Worm (Caenorhabditis elegans) whole organism, L2 larva: Measurements from ENCODE around the gene pgl-2.

Source experiments
- C34F6.9 ChIP-seq: fragments of 150-350 bp; optimal IDR thresholded peaks from 2 replicates; lab custom pipeline; 2014; ENCODE audit warnings: missing biosample characterization, missing genetic modification characterization
- F13H6.1 ChIP-seq: sonication (generic microtip); optimal IDR thresholded peaks from 2 replicates; lab custom pipeline; 2016; ENCODE audit warnings: missing genetic modification characterization, missing compliant biosample characterization
- Y55F3AM.14 ChIP-seq: fragments of 200-800 bp; sonication (Bioruptor generic); optimal IDR thresholded peaks from 2 replicates; lab custom pipeline; 2018; ENCODE audit warnings: mild to moderate bottlenecking, missing genetic modification characterization, missing compliant biosample characterization
- ZK546.5 ChIP-seq: sonication (generic microtip); optimal IDR thresholded peaks from 2 replicates; lab custom pipeline; 2017; ENCODE audit warnings: missing biosample characterization, missing genetic modification characterization
- alr-1 ChIP-seq: fragments of 150-350 bp; optimal IDR thresholded peaks from 2 replicates; lab custom pipeline; 2014; ENCODE audit warnings: missing biosample characterization, missing genetic modification characterization
- aly-2 ChIP-seq: fragments of 150-350 bp; optimal IDR thresholded peaks from 2 replicates; lab custom pipeline; 2014; ENCODE audit warnings: missing biosample characterization, missing genetic modification characterization
- ama-1 ChIP-seq: fragments of 150-350 bp; optimal IDR thresholded peaks from 2 replicates; lab custom pipeline; 2018; ENCODE audit warnings: inconsistent platforms
- blmp-1 ChIP-seq: sonication (generic microtip); optimal IDR thresholded peaks from 2 replicates; lab custom pipeline; 2017; ENCODE audit warnings: missing genetic modification characterization, mild to moderate bottlenecking, missing compliant biosample characterization, antibody characterized with exemption, moderate library complexity; ENCODE audit not compliant: insufficient read depth
- ceh-16 ChIP-seq: fragments of 150-350 bp; optimal IDR thresholded peaks from 2 replicates; lab custom pipeline; 2014; ENCODE audit warnings: missing biosample characterization, missing genetic modification characterization
- ceh-82 ChIP-seq: fragments of 150-350 bp; optimal IDR thresholded peaks from 2 replicates; lab custom pipeline; 2014; ENCODE audit warnings: missing biosample characterization, missing genetic modification characterization
- crh-2 ChIP-seq: sonication (generic microtip); optimal IDR thresholded peaks from 2 replicates; lab custom pipeline; 2017; ENCODE audit warnings: missing biosample characterization, missing genetic modification characterization
- egl-27 ChIP-seq: sonication (generic microtip); optimal IDR thresholded peaks from 3 replicates; lab custom pipeline; 2017; ENCODE audit warnings: missing biosample characterization, missing genetic modification reagents, missing genetic modification characterization
- fos-1 ChIP-seq: fragments of 150-350 bp; optimal IDR thresholded peaks from 2 replicates; lab custom pipeline; 2014; ENCODE audit warnings: missing biosample characterization, missing genetic modification characterization
- gmeb-1 ChIP-seq: fragments of 150-350 bp; optimal IDR thresholded peaks from 2 replicates; lab custom pipeline; 2014; ENCODE audit warnings: missing biosample characterization, missing genetic modification characterization
- lin-11 ChIP-seq: fragments of 150-350 bp; sonication (generic microtip); optimal IDR thresholded peaks from 2 replicates; lab custom pipeline; 2014; ENCODE audit warnings: missing biosample characterization, missing genetic modification characterization, inconsistent platforms, mixed read lengths
- lin-13 ChIP-seq: fragments of 150-350 bp; optimal IDR thresholded peaks from 2 replicates; lab custom pipeline; 2014; ENCODE audit warnings: missing biosample characterization, missing genetic modification reagents, missing genetic modification characterization
- lin-39 ChIP-seq: fragments of 150-350 bp; optimal IDR thresholded peaks from 2 replicates; lab custom pipeline; 2014; ENCODE audit warnings: missing biosample characterization, missing genetic modification reagents, missing genetic modification characterization
- lsy-2 ChIP-seq, 2 experiments: fragments of 150-350 bp in 1 of 2; sonication (generic microtip) in 1 of 2; optimal IDR thresholded peaks; 2 replicates each; lab custom pipeline; 2014 to 2017; ENCODE audit warnings: missing biosample characterization in 2 of 2, missing genetic modification characterization in 2 of 2
- mbf-1 ChIP-seq: sonication (generic microtip); optimal IDR thresholded peaks from 2 replicates; lab custom pipeline; 2017; ENCODE audit warnings: missing biosample characterization, missing genetic modification characterization
- mdl-1 ChIP-seq, 2 experiments: fragments of 150-350 bp in 1 of 2; sonication (generic microtip) in 1 of 2; optimal IDR thresholded peaks; 2 replicates each; lab custom pipeline; 2017; ENCODE audit warnings: missing biosample characterization in 2 of 2, missing genetic modification characterization in 2 of 2
- nhr-12 ChIP-seq: fragments of 150-350 bp; optimal IDR thresholded peaks from 2 replicates; lab custom pipeline; 2014; ENCODE audit warnings: missing biosample characterization, missing genetic modification characterization
- nhr-129 ChIP-seq: fragments of 150-350 bp; optimal IDR thresholded peaks from 2 replicates; lab custom pipeline; 2014; ENCODE audit warnings: missing biosample characterization, missing genetic modification characterization
- nhr-21 ChIP-seq: fragments of 150-350 bp; optimal IDR thresholded peaks from 2 replicates; lab custom pipeline; 2014; ENCODE audit warnings: missing biosample characterization, missing genetic modification characterization
- nhr-23 ChIP-seq: fragments of 150-350 bp; optimal IDR thresholded peaks from 2 replicates; lab custom pipeline; 2014; ENCODE audit warnings: missing biosample characterization, missing genetic modification reagents, missing genetic modification characterization
- nhr-237 ChIP-seq: fragments of 150-350 bp; optimal IDR thresholded peaks from 2 replicates; lab custom pipeline; 2014; ENCODE audit warnings: missing biosample characterization, missing genetic modification characterization
- nhr-25 ChIP-seq: fragments of 150-350 bp; sonication (generic microtip); optimal IDR thresholded peaks from 3 replicates; lab custom pipeline; 2014; ENCODE audit warnings: missing biosample characterization, missing genetic modification characterization
- nhr-77 ChIP-seq: fragments of 150-350 bp; optimal IDR thresholded peaks from 2 replicates; lab custom pipeline; 2014; ENCODE audit warnings: missing biosample characterization, missing genetic modification characterization
- peb-1 ChIP-seq: fragments of 150-350 bp; optimal IDR thresholded peaks from 2 replicates; lab custom pipeline; 2014; ENCODE audit warnings: missing biosample characterization, missing genetic modification characterization
- sem-4 ChIP-seq: fragments of 150-350 bp; optimal IDR thresholded peaks from 2 replicates; lab custom pipeline; 2014; ENCODE audit warnings: missing biosample characterization, missing genetic modification reagents, missing genetic modification characterization
- sma-3 ChIP-seq: sonication (generic microtip); optimal IDR thresholded peaks from 2 replicates; lab custom pipeline; 2016; ENCODE audit warnings: missing genetic modification reagents, missing genetic modification characterization, missing compliant biosample characterization
- sma-9 ChIP-seq, 2 experiments: fragments of 150-350 bp in 1 of 2; sonication (generic microtip) in 1 of 2; optimal IDR thresholded peaks; 2 replicates each; lab custom pipeline; 2014 to 2016; ENCODE audit warnings: missing genetic modification characterization in 2 of 2, mild to moderate bottlenecking in 1 of 2, missing biosample characterization in 1 of 2, missing compliant biosample characterization in 1 of 2, missing genetic modification reagents in 1 of 2, moderate library complexity in 1 of 2
- unc-39 ChIP-seq: fragments of 150-350 bp; optimal IDR thresholded peaks from 2 replicates; lab custom pipeline; 2014; ENCODE audit warnings: missing biosample characterization, missing genetic modification characterization
- unc-55 ChIP-seq: fragments of 150-350 bp; sonication (generic microtip); optimal IDR thresholded peaks from 3 replicates; lab custom pipeline; 2014; ENCODE audit warnings: missing biosample characterization, missing genetic modification reagents, missing genetic modification characterization
- unc-62 ChIP-seq: fragments of 150-350 bp; optimal IDR thresholded peaks from 2 replicates; lab custom pipeline; 2014; ENCODE audit warnings: missing biosample characterization, missing genetic modification reagents, missing genetic modification characterization
- zag-1 ChIP-seq: fragments of 150-350 bp; optimal IDR thresholded peaks from 2 replicates; lab custom pipeline; 2014; ENCODE audit warnings: missing biosample characterization, missing genetic modification characterization
- ztf-11 ChIP-seq: sonication (generic microtip); optimal IDR thresholded peaks from 2 replicates; lab custom pipeline; 2017; ENCODE audit warnings: missing biosample characterization, missing genetic modification characterization
- ztf-4 ChIP-seq: fragments of 150-350 bp; optimal IDR thresholded peaks from 2 replicates; lab custom pipeline; 2014; ENCODE audit warnings: missing biosample characterization, missing genetic modification characterization

Gene pgl-2

DNA sequence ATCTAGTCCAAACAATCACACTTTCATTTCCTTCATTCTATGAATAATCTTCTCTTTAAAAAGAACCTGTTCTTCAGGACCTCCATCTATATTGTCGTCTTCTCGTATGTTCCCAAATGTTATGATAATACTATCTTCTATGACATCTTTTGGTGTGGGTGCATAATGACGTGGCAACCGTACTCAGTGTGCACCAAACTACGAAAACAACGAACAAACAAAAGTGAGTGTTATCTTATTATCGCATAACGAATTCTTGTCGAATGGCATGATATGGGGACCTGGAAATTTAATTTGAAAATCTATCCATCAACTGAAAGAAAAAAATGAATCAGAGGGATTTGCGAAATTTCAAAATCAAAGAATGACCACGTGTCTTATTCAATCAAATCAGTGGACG, 19.2 kb downstream of the pgl-2 start:
- TF ChIP-seq unc-39 (tag; lab: Kevin White, UChicago) (no peak), mdl-1 (tag; optimal IDR thresholded peaks at IDR 0.05; lab: Kevin White, UChicago) (no peak), crh-2 (tag; lab: Kevin White, UChicago) (peak; percentile 71), nhr-23 (tag; lab: Kevin White, UChicago) (no peak), nhr-77 (tag; lab: Kevin White, UChicago) (no peak)

DNA sequence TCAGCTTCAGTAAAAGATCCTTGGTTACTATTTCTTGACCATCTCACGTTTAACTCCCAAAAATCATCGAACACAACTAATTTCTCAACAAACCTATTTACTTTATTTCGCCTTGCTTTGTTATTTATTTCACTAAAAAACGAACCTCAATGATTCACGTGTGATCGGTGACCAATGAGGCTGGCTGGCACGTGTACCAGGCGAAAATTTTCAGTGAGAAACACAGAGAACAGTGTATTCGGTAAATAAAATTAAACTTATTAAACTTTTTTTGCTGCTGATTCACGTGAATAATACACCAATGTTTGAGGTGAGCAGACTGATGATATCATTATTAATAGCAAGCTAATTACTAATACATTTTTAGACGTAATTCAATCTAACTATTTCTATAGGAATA, 19.8 kb downstream of the pgl-2 start:
- TF ChIP-seq zag-1 (tag; lab: Kevin White, UChicago) (no peak), sma-9 (GFP tag; optimal IDR thresholded peaks at IDR 0.05; lab: Kevin White, UChicago) (peak; percentile 11), sma-9 (tag; optimal IDR thresholded peaks at IDR 0.05; lab: Kevin White, UChicago) (no peak), nhr-237 (tag; lab: Kevin White, UChicago) (no peak), ZK546.5 (tag; lab: Kevin White, UChicago) (no peak), nhr-25 (tag; lab: Kevin White, UChicago) (peak; percentile 55), F13H6.1 (tag; lab: Kevin White, UChicago) (peak; percentile 1), sma-3 (peak; percentile 50)
- TF ChIP-seq, all 48 proteins: peak for 4

DNA sequence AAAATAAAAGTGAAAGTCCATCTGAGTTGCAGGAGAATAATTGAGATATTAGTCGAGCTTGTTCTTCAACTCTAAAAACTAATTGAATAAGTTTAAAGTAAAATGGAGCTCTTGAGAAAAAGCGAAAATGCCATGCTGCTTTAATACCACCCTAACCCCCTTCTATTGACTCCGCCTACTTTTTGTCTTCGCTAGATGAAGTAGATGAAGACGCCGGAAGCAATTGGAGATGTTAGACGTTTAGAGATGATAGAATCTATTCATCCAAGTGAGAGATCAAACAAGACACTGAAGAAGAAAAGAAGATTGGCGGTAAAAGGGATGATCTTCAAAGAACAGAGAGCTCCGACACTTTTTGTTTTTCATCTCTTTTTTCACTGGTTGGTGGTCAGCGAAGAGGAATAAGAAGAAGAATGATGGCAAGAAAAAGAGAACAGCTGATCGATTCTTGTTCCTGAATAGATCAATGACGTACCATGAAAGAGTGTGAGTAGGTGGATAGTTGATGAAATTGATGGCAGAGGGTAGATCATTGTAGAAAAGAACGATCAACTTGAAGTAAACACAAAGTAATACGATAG, 20.7 kb downstream of the pgl-2 start:
- TF ChIP-seq nhr-12 (no peak), ztf-4 (tag; lab: Kevin White, UChicago) (peak; percentile 36), zag-1 (tag; lab: Kevin White, UChicago) (no peak), lsy-2 (tag; optimal IDR thresholded peaks at IDR 0.05; lab: Kevin White, UChicago) (peak in 1 of 2 experiments; percentile 40), sem-4 (peak; percentile 17), nhr-23 (tag; lab: Kevin White, UChicago) (no peak), nhr-129 (tag; lab: Kevin White, UChicago) (peak; percentile 33), lin-39 (tag; lab: Kevin White, UChicago) (no peak), unc-55 (GFP tag; lab: Kevin White, UChicago) (peak; percentile 3), lin-13 (GFP tag; lab: Kevin White, UChicago) (peak; percentile 12), blmp-1 (tag; lab: Kevin White, UChicago) (peak; percentile 31), crh-2 (tag; lab: Kevin White, UChicago) (peak; percentile 65), aly-2 (tag; lab: Kevin White, UChicago) (no peak), mdl-1 (tag; optimal IDR thresholded peaks at IDR 0.05; lab: Kevin White, UChicago) (no peak), F13H6.1 (tag; lab: Kevin White, UChicago) (peak; percentile 73), sma-9 (GFP tag; optimal IDR thresholded peaks at IDR 0.05; lab: Kevin White, UChicago) (peak; percentile 56), sma-9 (tag; optimal IDR thresholded peaks at IDR 0.05; lab: Kevin White, UChicago) (no peak), C34F6.9 (peak; percentile 25)

DNA sequence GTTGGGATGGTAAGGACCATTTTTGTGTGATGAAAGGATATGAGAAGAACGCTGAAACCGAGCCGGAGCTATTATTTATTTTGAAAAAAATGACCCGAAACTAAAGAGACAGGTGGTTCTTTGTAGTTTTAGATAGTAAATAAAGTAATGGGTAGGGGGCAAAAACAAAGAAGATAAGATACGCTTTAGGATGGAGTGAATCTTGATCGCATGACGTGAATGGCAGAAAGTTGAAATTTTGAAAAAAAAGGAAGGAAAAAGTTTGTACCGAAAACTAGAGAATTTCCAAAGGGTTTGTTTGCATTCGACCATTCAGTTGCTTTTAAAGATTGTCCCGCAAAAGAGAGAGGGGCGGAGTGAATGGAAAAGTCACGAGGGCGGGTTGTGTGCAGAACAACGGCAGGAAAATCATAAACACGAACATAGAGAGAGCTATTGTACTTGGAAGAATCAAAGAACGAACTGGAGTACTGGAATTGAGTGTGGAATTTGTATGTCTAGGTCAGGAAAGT, 21.3 kb downstream of the pgl-2 start, which contains the start of gene F22B7.9:
Gene F22B7.9 (minus strand): TSS at position 51 of the 512 bp plus-strand sequence.
- TF ChIP-seq sma-9 (GFP tag; optimal IDR thresholded peaks at IDR 0.05; lab: Kevin White, UChicago): peak; percentile 56
- TF ChIP-seq sma-9 (tag; optimal IDR thresholded peaks at IDR 0.05; lab: Kevin White, UChicago): no peak
- peak; percentile 73 for TF ChIP-seq nhr-129 (tag; lab: Kevin White, UChicago)
- TF ChIP-seq sma-3: peak; percentile 1
- peak; percentile 86 for TF ChIP-seq ama-1 (lab: Kevin White, UChicago)
- TF ChIP-seq ceh-16 (tag; lab: Kevin White, UChicago): no peak

DNA sequence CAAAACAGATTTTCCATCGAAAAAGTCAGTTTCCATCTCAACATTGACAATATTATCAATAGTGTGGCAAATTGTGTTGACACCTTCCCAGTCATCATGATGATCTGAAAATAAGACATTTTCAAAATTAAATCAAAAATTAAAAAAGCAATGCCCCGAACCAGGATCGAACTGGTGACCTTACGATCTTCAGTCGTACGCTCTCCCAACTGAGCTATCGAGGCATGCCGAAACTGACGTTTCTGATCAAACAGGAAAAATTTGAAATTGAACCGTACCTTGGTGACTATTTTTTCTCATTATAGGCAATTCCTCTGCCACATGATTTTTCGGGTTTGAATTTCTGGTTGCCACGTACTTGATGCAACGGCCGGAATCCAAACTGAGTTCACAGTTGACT, 21.8 kb downstream of the pgl-2 start:
- no peak for TF ChIP-seq nhr-23 (tag; lab: Kevin White, UChicago)

DNA sequence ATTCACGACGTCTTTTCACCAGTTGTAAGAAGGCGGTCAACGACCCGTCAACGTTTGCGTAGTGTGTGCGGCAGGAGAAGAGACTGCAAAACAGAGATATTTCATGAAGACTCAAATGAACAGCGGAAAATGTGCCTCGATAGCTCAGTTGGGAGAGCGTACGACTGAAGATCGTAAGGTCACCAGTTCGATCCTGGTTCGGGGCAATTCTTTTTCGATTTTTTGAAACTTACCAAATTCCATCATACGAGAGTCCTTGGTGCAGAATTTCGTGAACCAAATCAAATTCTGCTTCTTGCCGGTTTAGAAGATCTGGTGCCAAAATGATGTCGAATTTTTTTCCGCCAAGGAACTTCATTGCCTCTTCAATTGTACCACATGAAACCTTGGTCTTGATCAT, 22.3 kb downstream of the pgl-2 start:
- TF ChIP-seq sma-3 (no peak), mbf-1 (tag; lab: Kevin White, UChicago) (no peak), lin-11 (no peak), mdl-1 (tag; optimal IDR thresholded peaks at IDR 0.05; lab: Kevin White, UChicago) (no peak), Y55F3AM.14 (GFP tag; lab: Kevin White, UChicago) (no peak), unc-62 (GFP tag; lab: Kevin White, UChicago) (no peak), ceh-82 (no peak), nhr-129 (tag; lab: Kevin White, UChicago) (peak; percentile 80), nhr-25 (tag; lab: Kevin White, UChicago) (no peak), ceh-16 (tag; lab: Kevin White, UChicago) (no peak), unc-55 (GFP tag; lab: Kevin White, UChicago) (peak; percentile 39), egl-27 (tag; lab: Kevin White, UChicago) (no peak), sem-4 (no peak), alr-1 (no peak), lin-13 (GFP tag; lab: Kevin White, UChicago) (no peak), lsy-2 (tag; optimal IDR thresholded peaks at IDR 0.05; lab: Kevin White, UChicago) (peak in 1 of 2 experiments; percentile 56), F13H6.1 (tag; lab: Kevin White, UChicago) (no peak), fos-1 (peak; percentile 40), ama-1 (lab: Kevin White, UChicago) (peak; percentile 34), ztf-11 (tag; lab: Kevin White, UChicago) (no peak), nhr-77 (tag; lab: Kevin White, UChicago) (no peak), blmp-1 (tag; lab: Kevin White, UChicago) (peak; percentile 6), nhr-21 (tag; lab: Kevin White, UChicago) (peak; percentile 19), ZK546.5 (tag; lab: Kevin White, UChicago) (no peak), gmeb-1 (tag; lab: Kevin White, UChicago) (no peak), peb-1 (tag; lab: Kevin White, UChicago) (no peak), nhr-237 (tag; lab: Kevin White, UChicago) (no peak), nhr-12 (no peak)
